Fruit fly (Drosophila melanogaster) whole organism, wandering third instar larva: ENCODE results near the gene endos.

Experiments
- Abd-B ChIP-seq: fragments of >200 bp; optimal IDR thresholded peaks from 2 replicates; lab custom pipeline; 2017; ENCODE audit warnings: missing biosample characterization, missing genetic modification characterization
- CG32264 ChIP-seq: fragments of 200-800 bp; sonication (Bioruptor generic); optimal IDR thresholded peaks from 2 replicates; lab custom pipeline; 2016; ENCODE audit warnings: missing biosample characterization, missing genetic modification characterization
- CG9705 ChIP-seq: fragments of 200-800 bp; sonication (Bioruptor generic); optimal IDR thresholded peaks from 2 replicates; lab custom pipeline; 2018; ENCODE audit warnings: missing biosample characterization, mild to moderate bottlenecking, missing genetic modification characterization
- CrebA ChIP-seq: fragments of 200-800 bp; sonication (Bioruptor generic); optimal IDR thresholded peaks from 2 replicates; lab custom pipeline; 2016; ENCODE audit warnings: missing biosample characterization, mild to moderate bottlenecking, missing genetic modification characterization, borderline replicate concordance
- Dfd ChIP-seq: fragments of >200 bp; optimal IDR thresholded peaks from 2 replicates; lab custom pipeline; 2017; ENCODE audit warnings: missing biosample characterization, missing genetic modification characterization
- Dif ChIP-seq: fragments of 200-275, 200-300 bp; sonication (Bioruptor generic); optimal IDR thresholded peaks from 2 replicates; lab custom pipeline; 2018; ENCODE audit warnings: missing biosample characterization, missing genetic modification characterization; ENCODE audit not compliant: partially characterized antibody
- GATAd ChIP-seq: sonication (Bioruptor generic); optimal IDR thresholded peaks from 2 replicates; lab custom pipeline; 2016; ENCODE audit warnings: missing biosample characterization, missing genetic modification characterization
- HLH106 ChIP-seq: fragments of 200-800 bp; optimal IDR thresholded peaks from 3 replicates; lab custom pipeline; 2019; ENCODE audit warnings: missing biosample characterization, mild to moderate bottlenecking, missing genetic modification characterization, moderate library complexity
- Hnf4 ChIP-seq: fragments of 200-800 bp; sonication (Bioruptor generic); optimal IDR thresholded peaks from 2 replicates; lab custom pipeline; 2016; ENCODE audit warnings: missing biosample characterization, mild to moderate bottlenecking, missing genetic modification characterization
- Hr78 ChIP-seq: fragments of >200 bp; optimal IDR thresholded peaks from 2 replicates; lab custom pipeline; 2017; ENCODE audit warnings: missing biosample characterization, missing genetic modification characterization
- Hr83 ChIP-seq: fragments of 200-300 bp; sonication (Bioruptor generic); optimal IDR thresholded peaks from 2 replicates; lab custom pipeline; 2016; ENCODE audit warnings: missing biosample characterization, mild to moderate bottlenecking, missing genetic modification characterization, moderate library complexity; ENCODE audit not compliant: poor library complexity, severe bottlenecking
- Jra ChIP-seq: sonication (Bioruptor generic); optimal IDR thresholded peaks from 2 replicates; lab custom pipeline; 2016; ENCODE audit warnings: missing biosample characterization, missing genetic modification characterization
- Mio ChIP-seq: sonication (Bioruptor generic); optimal IDR thresholded peaks from 2 replicates; lab custom pipeline; 2016; ENCODE audit warnings: missing biosample characterization, missing genetic modification characterization
- Myc ChIP-seq: fragments of >200 bp; optimal IDR thresholded peaks from 2 replicates; lab custom pipeline; 2017
- N ChIP-seq: fragments of >200 bp; optimal IDR thresholded peaks from 2 replicates; lab custom pipeline; 2018; ENCODE audit warnings: missing biosample characterization, missing external identifiers, missing genetic modification characterization
- OdsH ChIP-seq: fragments of 200-800 bp; sonication (Bioruptor generic); optimal IDR thresholded peaks from 2 replicates; lab custom pipeline; 2016; ENCODE audit warnings: missing biosample characterization, mild to moderate bottlenecking, missing genetic modification characterization
- Rel ChIP-seq, 2 experiments: fragments of 200-800 bp; sonication (Bioruptor generic) in 1 of 2; optimal IDR thresholded peaks; 2 replicates in 1 of 2; 3 replicates in 1 of 2; lab custom pipeline; 2016 to 2019; ENCODE audit warnings: mild to moderate bottlenecking in 2 of 2, missing biosample characterization in 2 of 2, missing genetic modification characterization in 2 of 2, moderate library complexity in 1 of 2
- Sp1 ChIP-seq: fragments of 200-800 bp; sonication (Bioruptor generic); optimal IDR thresholded peaks from 3 replicates; lab custom pipeline; 2019; ENCODE audit warnings: missing biosample characterization, mild to moderate bottlenecking, missing genetic modification characterization, moderate library complexity
- Vsx2 ChIP-seq: fragments of 200-300, 225-300 bp; sonication (Bioruptor generic); optimal IDR thresholded peaks from 2 replicates; lab custom pipeline; 2018; ENCODE audit warnings: missing biosample characterization, missing genetic modification characterization; ENCODE audit not compliant: partially characterized antibody
- br ChIP-seq: fragments of 200-800 bp; sonication (Bioruptor generic); optimal IDR thresholded peaks from 2 replicates; lab custom pipeline; 2016; ENCODE audit warnings: missing biosample characterization, missing genetic modification characterization
- brk ChIP-seq: fragments of 200-800 bp; sonication (Bioruptor generic); optimal IDR thresholded peaks from 2 replicates; lab custom pipeline; 2016; ENCODE audit warnings: missing biosample characterization, mild to moderate bottlenecking, missing genetic modification characterization
- dl ChIP-seq, 2 experiments: fragments of 175-275, 200-275 bp in 1 of 2; fragments of 200-275 bp in 1 of 2; sonication (Bioruptor generic); optimal IDR thresholded peaks; lab custom pipeline; 2018; ENCODE audit warnings: mild to moderate bottlenecking in 2 of 2, missing biosample characterization in 2 of 2, missing genetic modification characterization in 2 of 2, moderate library complexity in 2 of 2; ENCODE audit not compliant: partially characterized antibody in 2 of 2, insufficient read depth in 1 of 2
- dmrt93B ChIP-seq: fragments of 200-800 bp; sonication (Bioruptor generic); optimal IDR thresholded peaks from 2 replicates; lab custom pipeline; 2018; ENCODE audit warnings: missing biosample characterization, mild to moderate bottlenecking, missing genetic modification characterization
- dsf ChIP-seq: sonication (Bioruptor generic); optimal IDR thresholded peaks from 2 replicates; lab custom pipeline; 2016; ENCODE audit warnings: missing biosample characterization, missing genetic modification characterization, borderline replicate concordance
- ey ChIP-seq: fragments of 200-800 bp; sonication (Bioruptor generic); optimal IDR thresholded peaks from 2 replicates; lab custom pipeline; 2016; ENCODE audit warnings: missing biosample characterization, missing genetic modification characterization
- foxo ChIP-seq, 2 experiments: fragments of 200-800 bp; sonication (Bioruptor generic); optimal IDR thresholded peaks; 2 replicates in 1 of 2; 3 replicates in 1 of 2; lab custom pipeline; 2016 to 2017; ENCODE audit warnings: missing biosample characterization in 2 of 2, missing genetic modification characterization in 2 of 2
- fru ChIP-seq: fragments of 200-800 bp; sonication (Bioruptor generic); optimal IDR thresholded peaks from 3 replicates; lab custom pipeline; 2016; ENCODE audit warnings: missing biosample characterization, mild to moderate bottlenecking, missing genetic modification characterization
- h ChIP-seq: fragments of 200-800 bp; sonication (Bioruptor generic); optimal IDR thresholded peaks from 3 replicates; lab custom pipeline; 2016; ENCODE audit warnings: missing biosample characterization, mild to moderate bottlenecking, missing genetic modification characterization
- jim ChIP-seq: fragments of 175-275, 200-325 bp; sonication (Bioruptor generic); optimal IDR thresholded peaks from 2 replicates; lab custom pipeline; 2016; ENCODE audit warnings: missing biosample characterization, mild to moderate bottlenecking, missing genetic modification characterization
- lola ChIP-seq: fragments of >200 bp; optimal IDR thresholded peaks from 2 replicates; lab custom pipeline; 2017; ENCODE audit warnings: missing biosample characterization, missing genetic modification characterization
- pan ChIP-seq: fragments of >200 bp; optimal IDR thresholded peaks from 2 replicates; lab custom pipeline; 2017
- psq ChIP-seq: fragments of 200-800 bp; sonication (Bioruptor generic); optimal IDR thresholded peaks from 3 replicates; lab custom pipeline; 2017; ENCODE audit warnings: missing biosample characterization, mild to moderate bottlenecking, missing genetic modification characterization, moderate library complexity
- rgr ChIP-seq: fragments of 200-800 bp; sonication (Bioruptor generic); optimal IDR thresholded peaks from 3 replicates; lab custom pipeline; 2016; ENCODE audit warnings: missing biosample characterization, mild to moderate bottlenecking, missing genetic modification characterization
- sage ChIP-seq: fragments of 200-800 bp; sonication (Bioruptor generic); optimal IDR thresholded peaks from 2 replicates; lab custom pipeline; 2016; ENCODE audit warnings: missing biosample characterization, mild to moderate bottlenecking, missing genetic modification characterization
- sv ChIP-seq: fragments of 200-800 bp; sonication (Bioruptor generic); optimal IDR thresholded peaks from 3 replicates; lab custom pipeline; 2016; ENCODE audit warnings: missing biosample characterization, missing genetic modification characterization
- tai ChIP-seq: sonication (Bioruptor generic); optimal IDR thresholded peaks from 2 replicates; lab custom pipeline; 2016; ENCODE audit warnings: missing biosample characterization, missing genetic modification characterization
- usp ChIP-seq: fragments of >200 bp; optimal IDR thresholded peaks from 2 replicates; lab custom pipeline; 2017; ENCODE audit warnings: missing biosample characterization, missing genetic modification characterization
- woc ChIP-seq: sonication (Bioruptor generic); optimal IDR thresholded peaks from 2 replicates; lab custom pipeline; 2016; ENCODE audit warnings: missing biosample characterization, mild to moderate bottlenecking, missing genetic modification characterization

The endos gene

DNA sequence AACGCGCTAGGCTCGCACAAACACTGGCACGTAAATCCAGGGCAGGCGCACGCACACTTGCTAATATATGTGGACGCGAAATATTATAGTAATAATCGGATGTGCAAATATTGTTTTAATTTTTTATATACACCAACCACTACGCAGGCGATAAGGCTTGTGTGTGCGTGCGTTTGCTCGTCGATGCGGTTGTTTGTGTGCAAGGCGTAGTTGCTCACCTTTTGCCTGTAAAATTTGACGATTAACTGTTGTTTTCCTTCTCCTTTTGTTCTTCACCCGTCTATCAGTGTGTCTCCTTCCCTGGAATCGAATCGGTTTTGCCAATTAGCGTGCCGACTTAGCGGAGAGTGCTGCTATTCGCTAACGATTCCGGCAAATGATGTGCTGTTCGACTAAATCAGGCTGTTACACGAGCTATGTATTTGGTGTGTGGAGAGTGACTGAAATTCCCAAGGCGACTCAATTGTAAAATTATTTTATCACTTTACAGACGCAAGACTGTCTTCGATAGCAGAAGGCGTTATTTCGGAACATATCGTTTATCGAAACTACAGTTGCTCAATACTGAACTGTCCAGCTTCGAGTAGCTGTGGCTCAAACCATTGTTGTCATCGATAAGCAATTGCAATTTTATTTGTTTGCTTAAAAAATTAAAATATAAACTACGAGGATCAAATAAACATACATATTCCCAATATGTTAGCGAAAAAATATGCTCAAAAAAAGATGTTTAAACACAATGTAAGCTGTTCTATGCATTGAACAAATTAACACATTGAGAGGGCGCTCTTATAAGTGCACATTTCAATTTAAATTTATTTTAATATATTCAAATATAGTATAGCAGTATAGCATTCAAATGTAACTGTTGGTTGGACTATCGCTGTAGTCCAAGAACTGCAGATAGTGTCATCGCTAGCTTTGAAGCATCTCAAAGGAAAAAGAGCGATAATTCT is at the start of gene endos, which contains the start of gene CG6650:
Gene endos (minus strand): TSS at position 536 of the 956 bp plus-strand sequence.
Gene CG6650 (plus strand): TSS at position 280 of the 956 bp plus-strand sequence.
- TF ChIP-seq Hr78 (GFP tag; lab: Kevin White, UChicago) (no peak), Vsx2 (GFP tag; lab: Kevin White, UChicago) (no peak), CG32264 (GFP tag; lab: Kevin White, UChicago) (no peak), pan (lab: Kevin White, UChicago) (no peak), Hnf4 (peak; percentile 41), tai (GFP tag; lab: Kevin White, UChicago) (no peak), Dfd (GFP tag; lab: Kevin White, UChicago) (no peak), brk (GFP tag; lab: Kevin White, UChicago) (peak; percentile 38), CrebA (GFP tag; lab: Kevin White, UChicago) (no peak), Mio (no peak), N (GFP tag; lab: Kevin White, UChicago) (peak; percentile 51), jim (GFP tag; lab: Kevin White, UChicago) (no peak), br (GFP tag; lab: Kevin White, UChicago) (peak; percentile 58), usp (GFP tag; lab: Kevin White, UChicago) (no peak), woc (GFP tag; lab: Kevin White, UChicago) (peak; percentile 38), h (GFP tag; lab: Kevin White, UChicago) (peak; percentile 74), dsf (peak; percentile 4), GATAd (no peak), foxo (GFP tag; optimal IDR thresholded peaks at IDR 0.05; lab: Kevin White, UChicago) (peak in 1 of 2 experiments; percentile 31), fru (GFP tag; lab: Kevin White, UChicago) (peak; percentile 63), Abd-B (GFP tag; lab: Kevin White, UChicago) (no peak), lola (GFP tag; lab: Kevin White, UChicago) (no peak), OdsH (GFP tag; lab: Kevin White, UChicago) (peak; percentile 43), Jra (peak; percentile 37), rgr (GFP tag; lab: Kevin White, UChicago) (peak; percentile 53), dl (GFP tag; optimal IDR thresholded peaks at IDR 0.05; lab: Kevin White, UChicago; ENCODE audit: insufficient read depth in 1 of 2, partially characterized antibody in 2 of 2) (no peak), Myc (peak; percentile 28), dmrt93B (no peak), psq (peak; percentile 69), Dif (no peak), Hr83 (GFP tag; lab: Kevin White, UChicago) (peak; percentile 85), CG9705 (GFP tag; lab: Kevin White, UChicago) (peak; percentile 68), ey (GFP tag; lab: Kevin White, UChicago) (no peak), Rel (GFP tag; optimal IDR thresholded peaks at IDR 0.05; lab: Kevin White, UChicago) (peak; percentile 26), Rel (tag; optimal IDR thresholded peaks at IDR 0.05; lab: Kevin White, UChicago) (peak; percentile 60), sage (GFP tag; lab: Kevin White, UChicago) (peak; percentile 43), sv (GFP tag; lab: Kevin White, UChicago) (no peak), Sp1 (GFP tag; lab: Kevin White, UChicago) (peak; percentile 49), HLH106 (tag; lab: Kevin White, UChicago) (peak; percentile 62)

DNA sequence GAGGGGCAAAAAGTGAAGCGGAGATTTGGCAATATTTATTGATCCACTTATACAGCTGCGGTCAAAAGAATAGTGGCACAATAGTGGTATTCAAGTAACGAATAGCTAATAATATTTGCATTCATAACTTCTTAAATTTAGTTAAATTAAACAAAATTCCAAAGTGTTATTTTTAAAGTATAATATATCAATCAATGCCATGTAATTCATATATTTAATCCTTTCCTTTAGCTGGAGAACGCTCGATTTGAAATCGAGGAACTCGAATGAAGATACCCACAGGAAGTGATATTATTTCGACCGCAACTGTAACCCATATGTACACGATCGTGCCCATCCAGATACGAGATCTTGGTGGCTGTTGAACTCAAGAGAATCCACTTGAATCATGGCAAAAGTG is 47.7 kb upstream of the endos start:
- TF ChIP-seq N (GFP tag; lab: Kevin White, UChicago) (no peak), usp (GFP tag; lab: Kevin White, UChicago) (no peak), woc (GFP tag; lab: Kevin White, UChicago) (no peak), fru (GFP tag; lab: Kevin White, UChicago) (no peak), CrebA (GFP tag; lab: Kevin White, UChicago) (no peak), Dfd (GFP tag; lab: Kevin White, UChicago) (no peak), sv (GFP tag; lab: Kevin White, UChicago) (no peak), Jra (no peak), HLH106 (tag; lab: Kevin White, UChicago) (peak; percentile 58), brk (GFP tag; lab: Kevin White, UChicago) (no peak), Dif (no peak), Myc (no peak), lola (GFP tag; lab: Kevin White, UChicago) (no peak), pan (lab: Kevin White, UChicago) (no peak), dsf (no peak), foxo (GFP tag; optimal IDR thresholded peaks at IDR 0.05; lab: Kevin White, UChicago) (peak in 1 of 2 experiments; percentile 9)
